Fruit fly (Drosophila melanogaster): ENCODE data around the gene CG3631.

Gene CG3631

dm6 chr3R:14898280-14898756 lies 19.1 kb downstream of the CG3631 start, which contains the start of the genes Nup93-2 and CG3817 (continued):
- TF ChIP-seq CG18619 (GFP tag; optimal IDR thresholded peaks at IDR 0.05) (peak; percentile 40), CG15514 (GFP tag; optimal IDR thresholded peaks at IDR 0.05) (peak; percentile 28), CG3065 (GFP tag; optimal IDR thresholded peaks at IDR 0.05) (no peak), CG7556 (GFP tag; optimal IDR thresholded peaks at IDR 0.05) (peak; percentile 56), corto (GFP tag; optimal IDR thresholded peaks at IDR 0.05) (no peak), CG30431 (GFP tag; optimal IDR thresholded peaks at IDR 0.05) (peak; percentile 24), H2.0 (GFP tag; IDR thresholded peaks at IDR 0.05) (peak; percentile 36; the same call in 1 of the 2 replicates), CG10209 (GFP tag; optimal IDR thresholded peaks at IDR 0.05) (peak; percentile 36), ara (GFP tag; IDR thresholded peaks at IDR 0.05) (0 out of 2 replicates have a peak, but pooled peaks have one; percentile 50), danr (GFP tag; IDR thresholded peaks at IDR 0.05) (peak; percentile 7; the same call in 1 of the 2 replicates), CG30403 (GFP tag; optimal IDR thresholded peaks at IDR 0.05) (peak; percentile 88), ci (GFP tag; IDR thresholded peaks at IDR 0.05) (peak; percentile 38; the same call in 1 of the 3 replicates), Fer2 (tag; optimal IDR thresholded peaks at IDR 0.05) (peak; percentile 62), BEAF-32 (GFP tag; optimal IDR thresholded peaks at IDR 0.05) (peak; percentile 71), dan (GFP tag; IDR thresholded peaks at IDR 0.05) (0 out of 2 replicates have a peak, but pooled peaks have one; percentile 30), Optix (GFP tag; IDR thresholded peaks at IDR 0.05) (no peak), usp (GFP tag; optimal IDR thresholded peaks at IDR 0.05) (no peak), Vsx1 (GFP tag; optimal IDR thresholded peaks at IDR 0.05) (no peak), ttk (GFP tag; IDR thresholded peaks at IDR 0.05) (peak; percentile 69), nerfin-2 (GFP tag; IDR thresholded peaks at IDR 0.05; ENCODE audit: partially characterized antibody) (0 out of 2 replicates have a peak, but pooled peaks have one; percentile 48), sc (optimal IDR thresholded peaks at IDR 0.05) (no peak), sc (GFP tag; optimal IDR thresholded peaks at IDR 0.05) (no peak), da (GFP tag; optimal IDR thresholded peaks at IDR 0.05) (no peak), row (GFP tag; IDR thresholded peaks at IDR 0.05) (peak; percentile 86), CG7357 (GFP tag; IDR thresholded peaks at IDR 0.05) (peak; percentile 20; the same call in 1 of the 3 replicates), CG14965 (GFP tag; optimal IDR thresholded peaks at IDR 0.05; ENCODE audit: borderline replicate concordance) (no peak), CG13287 (GFP tag; IDR thresholded peaks at IDR 0.05; ENCODE audit: partially characterized antibody) (peak; percentile 77), CG6175 (GFP tag; IDR thresholded peaks at IDR 0.05) (0 out of 3 replicates have a peak, but pooled peaks have one; percentile 33), br (optimal IDR thresholded peaks at IDR 0.05) (no peak), ase (GFP tag; IDR thresholded peaks at IDR 0.05) (no peak), D19B (GFP tag; optimal IDR thresholded peaks at IDR 0.05) (peak; percentile 32), MESR4 (GFP tag; optimal IDR thresholded peaks at IDR 0.05) (no peak), Scr (GFP tag; IDR thresholded peaks at IDR 0.05; ENCODE audit: partially characterized antibody) (peak; percentile 81), scrt (GFP tag; optimal IDR thresholded peaks at IDR 0.05) (peak; percentile 13), CG17359 (tag; optimal IDR thresholded peaks at IDR 0.05) (peak; percentile 33), CG42726 (GFP tag; IDR thresholded peaks at IDR 0.05; ENCODE audit: partially characterized antibody) (no peak), gro (GFP tag; optimal IDR thresholded peaks at IDR 0.05) (peak; percentile 8), YL-1 (GFP tag; optimal IDR thresholded peaks at IDR 0.05) (no peak), HLH3B (GFP tag; IDR thresholded peaks at IDR 0.05) (no peak), lmd (GFP tag; IDR thresholded peaks at IDR 0.05) (peak; percentile 71), dm (GFP tag; optimal IDR thresholded peaks at IDR 0.05) (peak; percentile 46), nau (GFP tag; optimal IDR thresholded peaks at IDR 0.05) (no peak), MTF-1 (GFP tag; optimal IDR thresholded peaks at IDR 0.05; ENCODE audit: borderline replicate concordance) (no peak), chif (GFP tag; optimal IDR thresholded peaks at IDR 0.05) (peak in 1 of 2 experiments; percentile 18), slbo (GFP tag; IDR thresholded peaks at IDR 0.05) (peak; percentile 83), Gug (GFP tag; IDR thresholded peaks at IDR 0.05) (peak; percentile 59; the same call in 2 of the 4 replicates), Hey (tag; optimal IDR thresholded peaks at IDR 0.05) (no peak), inv (GFP tag; IDR thresholded peaks at IDR 0.05; ENCODE audit: partially characterized antibody) (peak; percentile 62), dysf (GFP tag; IDR thresholded peaks at IDR 0.05) (peak; percentile 68), sens (GFP tag) (peak; percentile 89)
